5 fruit fly cellular contexts compared by ENCODE assay signal in the genomic region with DNA sequence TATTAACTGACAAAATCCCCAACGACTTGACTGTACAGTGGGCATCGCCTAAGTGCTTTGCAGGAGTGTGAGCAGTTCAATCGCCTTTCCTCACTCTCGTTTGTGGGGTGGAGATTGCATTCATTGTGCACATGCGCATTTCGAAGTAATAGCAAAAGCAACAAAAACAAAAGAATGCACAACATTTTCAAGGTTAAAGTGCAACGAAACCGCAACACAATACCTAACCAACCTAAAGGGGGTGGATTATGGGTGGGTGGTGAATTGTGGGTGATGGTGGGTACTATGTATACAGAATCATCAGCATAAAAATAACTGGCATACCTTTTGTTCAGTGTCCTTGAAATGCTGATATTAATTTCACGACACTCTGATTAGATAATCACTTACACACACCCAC.
A peak's percentile ranks its signal among the peaks of the same experiment; 100 is the strongest.
TF ChIP-seq lines count a peak whose summit lies in the region.

No protein-coding gene starts in this region.

- TF ChIP-seq CTCF in whole organism, embryonic (GFP tag; optimal IDR thresholded peaks at IDR 0.05; lab: Kevin White, UChicago) = no peak

TF ChIP-seq in whole organism, adult, 20 proteins besides CTCF, POLR2A, EP300 and RAD21:
- TF ChIP-seq Hr96 (GFP tag; optimal IDR thresholded peaks at IDR 0.05; lab: Kevin White, UChicago) (no peak), Clk (GFP tag; optimal IDR thresholded peaks at IDR 0.05; lab: Kevin White, UChicago) (no peak), CG5204 (GFP tag; optimal IDR thresholded peaks at IDR 0.05; lab: Kevin White, UChicago) (no peak), CG12768 (GFP tag; optimal IDR thresholded peaks at IDR 0.05; lab: Kevin White, UChicago) (peak; percentile 23), CG14711 (tag; optimal IDR thresholded peaks at IDR 0.05; lab: Kevin White, UChicago) (no peak), CG1620 (GFP tag; optimal IDR thresholded peaks at IDR 0.05; lab: Kevin White, UChicago) (no peak), CG33017 (tag; optimal IDR thresholded peaks at IDR 0.05; lab: Kevin White, UChicago) (peak; percentile 36), ovo (GFP tag; optimal IDR thresholded peaks at IDR 0.05; lab: Kevin White, UChicago) (no peak), Crg-1 (GFP tag; optimal IDR thresholded peaks at IDR 0.05; lab: Kevin White, UChicago) (no peak), Mnt (GFP tag; optimal IDR thresholded peaks at IDR 0.05; lab: Kevin White, UChicago) (no peak), CG7045 (GFP tag; optimal IDR thresholded peaks at IDR 0.05; lab: Kevin White, UChicago) (peak; percentile 54), toe (GFP tag; optimal IDR thresholded peaks at IDR 0.05; lab: Kevin White, UChicago) (no peak), bab1 (GFP tag; optimal IDR thresholded peaks at IDR 0.05; lab: Kevin White, UChicago) (no peak)
TF ChIP-seq in whole organism, adult: peak in this region for 3.

TF ChIP-seq in whole organism, embryonic, 481 proteins besides CTCF, POLR2A, EP300 and RAD21:
- TF ChIP-seq Rx (GFP tag; IDR thresholded peaks at IDR 0.05; lab: Robert Waterston, UW) = no peak
- TF ChIP-seq Ets65A (GFP tag; lab: Kevin White, UChicago) = peak; percentile 52
- TF ChIP-seq CG14860 (GFP tag; IDR thresholded peaks at IDR 0.05; lab: Robert Waterston, UW; ENCODE audit: partially characterized antibody) = 0 out of 3 replicates have a peak, but pooled peaks have one; percentile 10
- no peak for TF ChIP-seq wek (GFP tag; optimal IDR thresholded peaks at IDR 0.05; lab: Kevin White, UChicago)
- no peak for TF ChIP-seq CG10543 (GFP tag; optimal IDR thresholded peaks at IDR 0.05; lab: Kevin White, UChicago)
- TF ChIP-seq H15 (GFP tag; IDR thresholded peaks at IDR 0.05; lab: Robert Waterston, UW) = 0 out of 3 replicates have a peak, but pooled peaks have one; percentile 26

TF ChIP-seq in whole organism, prepupa, 60 proteins besides CTCF, POLR2A, EP300 and RAD21:
- TF ChIP-seq CG10669 (GFP tag; optimal IDR thresholded peaks at IDR 0.05; lab: Kevin White, UChicago) = no peak
- no peak for TF ChIP-seq CG6808 (GFP tag; optimal IDR thresholded peaks at IDR 0.05; lab: Kevin White, UChicago)
- no peak for TF ChIP-seq Hr39 (GFP tag; optimal IDR thresholded peaks at IDR 0.05; lab: Kevin White, UChicago)
- TF ChIP-seq Ets96B (tag; optimal IDR thresholded peaks at IDR 0.05; lab: Kevin White, UChicago) = no peak
- TF ChIP-seq achi (GFP tag; optimal IDR thresholded peaks at IDR 0.05; lab: Kevin White, UChicago) = no peak
- TF ChIP-seq svp (GFP tag; lab: Kevin White, UChicago) = peak; percentile 67
- TF ChIP-seq esn (GFP tag; optimal IDR thresholded peaks at IDR 0.05; lab: Kevin White, UChicago) = peak; percentile 3
- no peak for TF ChIP-seq CG31627 (GFP tag; optimal IDR thresholded peaks at IDR 0.05; lab: Kevin White, UChicago)
- no peak for TF ChIP-seq CG8632 (GFP tag; optimal IDR thresholded peaks at IDR 0.05; lab: Kevin White, UChicago)
- TF ChIP-seq Eip78C (GFP tag; lab: Kevin White, UChicago) = peak; percentile 49
- TF ChIP-seq CG8119 (GFP tag; IDR thresholded peaks at IDR 0.05; lab: Robert Waterston, UW) = no peak
- no peak for TF ChIP-seq fd85E (GFP tag; optimal IDR thresholded peaks at IDR 0.05; lab: Kevin White, UChicago)
- peak; percentile 29 for TF ChIP-seq Blimp-1 (GFP tag; optimal IDR thresholded peaks at IDR 0.05; lab: Kevin White, UChicago)
- no peak for TF ChIP-seq spab (GFP tag; optimal IDR thresholded peaks at IDR 0.05; lab: Kevin White, UChicago)
- TF ChIP-seq CG7368 (GFP tag; optimal IDR thresholded peaks at IDR 0.05; lab: Kevin White, UChicago) = no peak
- no peak for TF ChIP-seq CG6163 (GFP tag; IDR thresholded peaks at IDR 0.05; lab: Robert Waterston, UW)
- TF ChIP-seq CG16779 (tag; optimal IDR thresholded peaks at IDR 0.05; lab: Kevin White, UChicago) = no peak
- TF ChIP-seq Lpt (GFP tag; optimal IDR thresholded peaks at IDR 0.05; lab: Kevin White, UChicago) = no peak
- TF ChIP-seq topi (GFP tag; optimal IDR thresholded peaks at IDR 0.05; lab: Kevin White, UChicago) = no peak
- TF ChIP-seq Sox14 (GFP tag; optimal IDR thresholded peaks at IDR 0.05; lab: Kevin White, UChicago) = no peak
- TF ChIP-seq CG3032 (tag; optimal IDR thresholded peaks at IDR 0.05; lab: Kevin White, UChicago) = no peak

TF ChIP-seq in whole organism, pupa, 21 proteins besides CTCF, POLR2A, EP300 and RAD21:
- TF ChIP-seq CG32121 (GFP tag; IDR thresholded peaks at IDR 0.05; lab: Robert Waterston, UW) (no peak), EcR (GFP tag; optimal IDR thresholded peaks at IDR 0.05; lab: Kevin White, UChicago) (peak; percentile 85), CG10348 (GFP tag; IDR thresholded peaks at IDR 0.05; lab: Robert Waterston, UW) (no peak), fd96Ca (GFP tag; IDR thresholded peaks at IDR 0.05; lab: Robert Waterston, UW) (no peak), CG17806 (tag; optimal IDR thresholded peaks at IDR 0.05; lab: Kevin White, UChicago) (no peak), CG4496 (GFP tag; IDR thresholded peaks at IDR 0.05; lab: Robert Waterston, UW) (no peak)

TF ChIP-seq in whole organism, wandering third instar larva, 38 proteins besides CTCF, POLR2A, EP300 and RAD21:
- no peak for TF ChIP-seq ey (GFP tag; optimal IDR thresholded peaks at IDR 0.05; lab: Kevin White, UChicago)
- TF ChIP-seq jim (GFP tag; optimal IDR thresholded peaks at IDR 0.05; lab: Kevin White, UChicago) = no peak
- TF ChIP-seq psq (GFP tag; optimal IDR thresholded peaks at IDR 0.05; lab: Kevin White, UChicago) = peak; percentile 30
- no peak for TF ChIP-seq OdsH (GFP tag; optimal IDR thresholded peaks at IDR 0.05; lab: Kevin White, UChicago)
- TF ChIP-seq h (GFP tag; optimal IDR thresholded peaks at IDR 0.05; lab: Kevin White, UChicago) = no peak
- no peak for TF ChIP-seq Mio (GFP tag; optimal IDR thresholded peaks at IDR 0.05; lab: Kevin White, UChicago)
- peak; percentile 6 for TF ChIP-seq Sp1 (GFP tag; optimal IDR thresholded peaks at IDR 0.05; lab: Kevin White, UChicago)
- no peak for TF ChIP-seq Rel (GFP tag; optimal IDR thresholded peaks at IDR 0.05; lab: Kevin White, UChicago)
- peak; percentile 78 for TF ChIP-seq Rel (tag; optimal IDR thresholded peaks at IDR 0.05; lab: Kevin White, UChicago)
- no peak for TF ChIP-seq sv (GFP tag; optimal IDR thresholded peaks at IDR 0.05; lab: Kevin White, UChicago)
- TF ChIP-seq HLH106 (tag; optimal IDR thresholded peaks at IDR 0.05; lab: Kevin White, UChicago) = peak; percentile 27
- TF ChIP-seq fru (GFP tag; optimal IDR thresholded peaks at IDR 0.05; lab: Kevin White, UChicago) = no peak
- no peak for TF ChIP-seq CrebA (GFP tag; optimal IDR thresholded peaks at IDR 0.05; lab: Kevin White, UChicago; ENCODE audit: borderline replicate concordance)
- TF ChIP-seq woc (GFP tag; optimal IDR thresholded peaks at IDR 0.05; lab: Kevin White, UChicago) = no peak
- no peak for TF ChIP-seq N (GFP tag; optimal IDR thresholded peaks at IDR 0.05; lab: Kevin White, UChicago)
- TF ChIP-seq rgr (GFP tag; optimal IDR thresholded peaks at IDR 0.05; lab: Kevin White, UChicago) = no peak
- no peak for TF ChIP-seq dmrt93B (GFP tag; optimal IDR thresholded peaks at IDR 0.05; lab: Kevin White, UChicago)
- TF ChIP-seq pan (optimal IDR thresholded peaks at IDR 0.05; lab: Kevin White, UChicago) = no peak
- TF ChIP-seq Myc (optimal IDR thresholded peaks at IDR 0.05; lab: Kevin White, UChicago) = no peak
- no peak for TF ChIP-seq usp (GFP tag; optimal IDR thresholded peaks at IDR 0.05; lab: Kevin White, UChicago)
- no peak for TF ChIP-seq sage (GFP tag; optimal IDR thresholded peaks at IDR 0.05; lab: Kevin White, UChicago)
- no peak for TF ChIP-seq brk (GFP tag; optimal IDR thresholded peaks at IDR 0.05; lab: Kevin White, UChicago)
- peak in 1 of 2 experiments; percentile 8 for TF ChIP-seq foxo (GFP tag; optimal IDR thresholded peaks at IDR 0.05; lab: Kevin White, UChicago)
- no peak for TF ChIP-seq Hr83 (GFP tag; optimal IDR thresholded peaks at IDR 0.05; lab: Kevin White, UChicago; ENCODE audit: poor library complexity, severe bottlenecking)
- no peak for TF ChIP-seq dsf (GFP tag; optimal IDR thresholded peaks at IDR 0.05; lab: Kevin White, UChicago; ENCODE audit: borderline replicate concordance)
- no peak for TF ChIP-seq dl (GFP tag; optimal IDR thresholded peaks at IDR 0.05; lab: Kevin White, UChicago; ENCODE audit: insufficient read depth in 1 of 2, partially characterized antibody in 2 of 2)
- no peak for TF ChIP-seq tai (GFP tag; optimal IDR thresholded peaks at IDR 0.05; lab: Kevin White, UChicago)
- TF ChIP-seq Vsx2 (GFP tag; optimal IDR thresholded peaks at IDR 0.05; lab: Kevin White, UChicago; ENCODE audit: partially characterized antibody) = no peak
- TF ChIP-seq Abd-B (GFP tag; optimal IDR thresholded peaks at IDR 0.05; lab: Kevin White, UChicago) = no peak
